Fruit fly (Drosophila melanogaster) whole organism, wandering third instar larva: ENCODE results near the gene Nle.

Experiments used
- Hr78 ChIP-seq: fragments of >200 bp; optimal IDR thresholded peaks from 2 replicates; lab custom pipeline; 2017; ENCODE audit warnings: missing biosample characterization, missing genetic modification characterization
- Rel ChIP-seq, 2 experiments: fragments of 200-800 bp; sonication (Bioruptor generic) in 1 of 2; optimal IDR thresholded peaks; 2 replicates in 1 of 2; 3 replicates in 1 of 2; lab custom pipeline; 2016 to 2019; ENCODE audit warnings: mild to moderate bottlenecking in 2 of 2, missing biosample characterization in 2 of 2, missing genetic modification characterization in 2 of 2, moderate library complexity in 1 of 2
- psq ChIP-seq: fragments of 200-800 bp; sonication (Bioruptor generic); optimal IDR thresholded peaks from 3 replicates; lab custom pipeline; 2017; ENCODE audit warnings: missing biosample characterization, mild to moderate bottlenecking, missing genetic modification characterization, moderate library complexity

dm6 chr2L:568030-568429 lies at the start of gene Nle, which contains the start of gene Sf3b1:
- TF ChIP-seq psq (GFP tag; lab: Kevin White, UChicago) = peak; percentile 34
- no peak for TF ChIP-seq Hr78 (GFP tag; lab: Kevin White, UChicago)
- no peak for TF ChIP-seq Rel (GFP tag; optimal IDR thresholded peaks at IDR 0.05; lab: Kevin White, UChicago)
- TF ChIP-seq Rel (tag; optimal IDR thresholded peaks at IDR 0.05; lab: Kevin White, UChicago) = no peak
